Worm (Caenorhabditis elegans) whole organism, mixed stage, embryonic: ENCODE data around the gene scl-18.

Experiments
- elt-1 ChIP-seq: sonication (generic microtip); optimal IDR thresholded peaks from 2 replicates; lab custom pipeline; 2017; ENCODE audit warnings: missing genetic modification characterization, mild to moderate bottlenecking, missing compliant biosample characterization, antibody characterized with exemption, moderate library complexity, borderline replicate concordance; ENCODE audit not compliant: insufficient read depth
- elt-3 ChIP-seq: fragments of 150-350 bp; optimal IDR thresholded peaks from 2 replicates; lab custom pipeline; 2014; ENCODE audit warnings: missing biosample characterization, missing genetic modification characterization
- ham-2 ChIP-seq: fragments of 200-800 bp; sonication (Bioruptor generic); optimal IDR thresholded peaks from 2 replicates; lab custom pipeline; 2018; ENCODE audit warnings: mild to moderate bottlenecking, missing genetic modification characterization, missing compliant biosample characterization
- nhr-28 ChIP-seq: fragments of 150-350 bp; optimal IDR thresholded peaks from 2 replicates; lab custom pipeline; 2014; ENCODE audit warnings: missing biosample characterization, missing genetic modification characterization
- unc-62 ChIP-seq: fragments of 150-350 bp; optimal IDR thresholded peaks from 2 replicates; lab custom pipeline; 2014; ENCODE audit warnings: missing biosample characterization, missing genetic modification reagents, missing genetic modification characterization

ce11 chrIV:11760700-11761459 is 6.7 kb upstream of the scl-18 start, which contains the start of gene T12A7.2:
- TF ChIP-seq nhr-28 (tag; lab: Kevin White, UChicago) (no peak), elt-3 (tag; lab: Kevin White, UChicago) (no peak), ham-2 (no peak), unc-62 (no peak), elt-1 (tag; lab: Kevin White, UChicago) (no peak)
